Fruit fly (Drosophila melanogaster) whole organism, adult: Measurements from ENCODE around the gene osy.

Source experiments
- CG11617 ChIP-seq: fragments of 200-800 bp; sonication (Bioruptor generic); optimal IDR thresholded peaks from 2 replicates; lab custom pipeline; 2017; ENCODE audit warnings: mild to moderate bottlenecking, missing biosample characterization, missing genetic modification reagents, missing genetic modification characterization
- CG14711 ChIP-seq: fragments of 200-800 bp; sonication (Bioruptor generic); optimal IDR thresholded peaks from 2 replicates; lab custom pipeline; 2018; ENCODE audit warnings: missing biosample characterization, mild to moderate bottlenecking, missing genetic modification characterization, moderate library complexity
- CG1620 ChIP-seq: fragments of 200-800 bp; sonication (Bioruptor generic); optimal IDR thresholded peaks from 2 replicates; lab custom pipeline; 2016; ENCODE audit warnings: missing biosample characterization, missing genetic modification characterization
- CG7045 ChIP-seq: fragments of 200-800 bp; sonication (Bioruptor generic); optimal IDR thresholded peaks from 2 replicates; lab custom pipeline; 2017; ENCODE audit warnings: missing biosample characterization, mild to moderate bottlenecking, missing genetic modification characterization
- Mnt ChIP-seq: fragments of 200-800 bp; sonication (Bioruptor generic); optimal IDR thresholded peaks from 2 replicates; lab custom pipeline; 2016; ENCODE audit warnings: missing biosample characterization, mild to moderate bottlenecking, missing genetic modification characterization
- bab1 ChIP-seq: fragments of 200-800 bp; sonication (Bioruptor generic); optimal IDR thresholded peaks from 3 replicates; lab custom pipeline; 2019; ENCODE audit warnings: missing biosample characterization, mild to moderate bottlenecking, missing genetic modification characterization, moderate library complexity
- tj ChIP-seq: fragments of 200-800 bp; sonication (Bioruptor generic); optimal IDR thresholded peaks from 3 replicates; lab custom pipeline; 2017; ENCODE audit warnings: missing biosample characterization, mild to moderate bottlenecking, missing genetic modification characterization, moderate library complexity

DNA sequence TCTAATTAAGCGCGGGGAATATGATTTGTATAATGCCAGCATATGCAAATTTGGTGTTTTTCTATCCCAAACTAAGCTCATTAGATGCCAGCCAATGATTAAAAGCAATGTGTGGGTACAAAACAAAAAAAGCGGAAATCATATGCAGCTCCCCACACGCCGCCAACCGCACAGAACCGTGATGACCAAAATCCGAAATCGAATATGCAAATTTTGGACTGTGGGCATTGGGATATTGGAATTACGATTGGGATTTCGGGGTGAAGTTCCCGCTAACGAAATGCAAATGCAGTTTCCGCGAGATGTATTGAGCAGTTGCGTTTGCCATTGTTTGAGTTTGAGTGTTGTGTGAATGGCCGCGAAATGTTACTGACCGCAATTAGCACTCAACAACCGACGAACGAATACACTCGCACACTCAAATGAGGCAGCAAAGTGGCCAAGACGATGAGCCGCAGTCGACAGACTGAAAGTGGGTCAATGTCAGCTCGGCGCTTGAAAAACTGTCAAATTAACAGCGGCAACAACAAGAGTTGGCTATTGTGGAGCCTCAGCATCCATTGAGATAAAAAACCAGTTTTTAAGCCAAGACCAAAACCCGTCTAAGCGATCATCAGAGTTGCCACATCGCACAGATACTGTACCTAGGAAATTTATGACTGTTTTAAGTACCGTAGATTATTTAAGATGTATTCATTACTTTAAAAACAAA is 13.9 kb downstream of the osy start:
- TF ChIP-seq CG1620 (GFP tag; lab: Kevin White, UChicago) (no peak), CG11617 (no peak), Mnt (GFP tag; lab: Kevin White, UChicago) (no peak), CG14711 (tag; lab: Kevin White, UChicago) (no peak), bab1 (GFP tag; lab: Kevin White, UChicago) (no peak), tj (no peak), CG7045 (GFP tag; lab: Kevin White, UChicago) (no peak)
